Fruit fly (Drosophila melanogaster): ENCODE measurements around the gene mei-217.

Gene mei-217

dm6 chrX:17175558-17176189 is 32.9 kb upstream of the mei-217 start (continued):
- TF ChIP-seq Dbx (GFP tag; IDR thresholded peaks at IDR 0.05) (peak; percentile 68; the same call in 1 of the 3 replicates), CG16815 (GFP tag; optimal IDR thresholded peaks at IDR 0.05) (no peak), CG12299 (tag; optimal IDR thresholded peaks at IDR 0.05) (no peak), Fer3 (tag; optimal IDR thresholded peaks at IDR 0.05) (no peak), unpg (GFP tag; optimal IDR thresholded peaks at IDR 0.05) (peak; percentile 6), MBD-R2 (GFP tag; IDR thresholded peaks at IDR 0.05) (no peak), CG33557 (GFP tag; optimal IDR thresholded peaks at IDR 0.05) (peak; percentile 17), sc (optimal IDR thresholded peaks at IDR 0.05) (no peak), sc (GFP tag; optimal IDR thresholded peaks at IDR 0.05) (no peak), CG7271 (tag; optimal IDR thresholded peaks at IDR 0.05) (no peak), Nf-YC (tag; optimal IDR thresholded peaks at IDR 0.05) (peak; percentile 13), maf-S (GFP tag; optimal IDR thresholded peaks at IDR 0.05) (peak; percentile 22), CG5953 (GFP tag; IDR thresholded peaks at IDR 0.05) (no peak), B-H1 (GFP tag; IDR thresholded peaks at IDR 0.05) (no peak; the same call in 2 of the 3 replicates), dimm (GFP tag; IDR thresholded peaks at IDR 0.05) (no peak), ci (GFP tag; IDR thresholded peaks at IDR 0.05) (0 out of 3 replicates have a peak, but pooled peaks have one; percentile 50), CG2120 (GFP tag; optimal IDR thresholded peaks at IDR 0.05) (peak; percentile 35), trem (tag; optimal IDR thresholded peaks at IDR 0.05) (no peak), Eip74EF (GFP tag; optimal IDR thresholded peaks at IDR 0.05) (no peak), corto (GFP tag; optimal IDR thresholded peaks at IDR 0.05) (no peak), mirr (GFP tag; optimal IDR thresholded peaks at IDR 0.05) (no peak), CG8924 (tag; optimal IDR thresholded peaks at IDR 0.05) (no peak), crol (GFP tag; IDR thresholded peaks at IDR 0.05) (no peak), dpn (GFP tag; optimal IDR thresholded peaks at IDR 0.05) (peak; percentile 14 to 35), CG10147 (GFP tag; optimal IDR thresholded peaks at IDR 0.05) (no peak), Hr51 (GFP tag; optimal IDR thresholded peaks at IDR 0.05) (peak in 1 of 2 experiments; percentile 6), CHES-1-like (GFP tag; optimal IDR thresholded peaks at IDR 0.05) (no peak), CG11398 (GFP tag; optimal IDR thresholded peaks at IDR 0.05) (no peak), unc-4 (GFP tag; IDR thresholded peaks at IDR 0.05; ENCODE audit: partially characterized antibody) (no peak)

dm6 chrX:17174115-17174514 is 31.3 kb upstream of the mei-217 start:
- peak; percentile 55 for TF ChIP-seq Drgx (GFP tag; IDR thresholded peaks at IDR 0.05)
- no peak for TF ChIP-seq zfh2 (GFP tag; optimal IDR thresholded peaks at IDR 0.05)
- no peak for TF ChIP-seq BtbVII (GFP tag; optimal IDR thresholded peaks at IDR 0.05)
- peak; percentile 58 for TF ChIP-seq CG2712 (tag; optimal IDR thresholded peaks at IDR 0.05)
- TF ChIP-seq vvl (GFP tag; IDR thresholded peaks at IDR 0.05): peak; percentile 56; the same call in 1 of the 2 replicates
- no peak for TF ChIP-seq Dfd (GFP tag; optimal IDR thresholded peaks at IDR 0.05)
- peak; percentile 34; the same call in 1 of the 3 replicates for TF ChIP-seq dysf (GFP tag; IDR thresholded peaks at IDR 0.05)
- no peak for TF ChIP-seq pzg (GFP tag; optimal IDR thresholded peaks at IDR 0.05)
- TF ChIP-seq CG12391 (tag; optimal IDR thresholded peaks at IDR 0.05): peak; percentile 21
- TF ChIP-seq CG7357 (GFP tag; IDR thresholded peaks at IDR 0.05): no peak
- no peak for TF ChIP-seq CG16779 (GFP tag; IDR thresholded peaks at IDR 0.05)
- no peak for TF ChIP-seq sc (optimal IDR thresholded peaks at IDR 0.05)
- TF ChIP-seq sc (GFP tag; optimal IDR thresholded peaks at IDR 0.05): no peak
- no peak for TF ChIP-seq ato (GFP tag; IDR thresholded peaks at IDR 0.05; ENCODE audit: partially characterized antibody)
- no peak for TF ChIP-seq Meics (GFP tag; optimal IDR thresholded peaks at IDR 0.05)
- TF ChIP-seq cwo (GFP tag; optimal IDR thresholded peaks at IDR 0.05): no peak
- no peak for TF ChIP-seq CG13775 (GFP tag; optimal IDR thresholded peaks at IDR 0.05)
- peak; percentile 35 for TF ChIP-seq CG2678 (tag; optimal IDR thresholded peaks at IDR 0.05)
- no peak for TF ChIP-seq ems (GFP tag; optimal IDR thresholded peaks at IDR 0.05)
- no peak for TF ChIP-seq wor (GFP tag; IDR thresholded peaks at IDR 0.05)
- TF ChIP-seq Atf6 (GFP tag; IDR thresholded peaks at IDR 0.05): no peak
- no peak for TF ChIP-seq CG2875 (GFP tag; optimal IDR thresholded peaks at IDR 0.05)
- no peak for TF ChIP-seq CG5953 (GFP tag; IDR thresholded peaks at IDR 0.05)
- TF ChIP-seq Pdp1 (GFP tag; optimal IDR thresholded peaks at IDR 0.05): no peak
